Fruit fly (Drosophila melanogaster): ENCODE measurements around the gene CG34280.

Gene CG34280

dm6 chr3R:17394318-17395188 lies 9.0 kb downstream of the CG34280 start, which contains the start of gene CREG (continued):
- no peak for TF ChIP-seq CG4282 (GFP tag; optimal IDR thresholded peaks at IDR 0.05)
- TF ChIP-seq CG4854 (GFP tag; optimal IDR thresholded peaks at IDR 0.05), result no peak
- no peak for TF ChIP-seq MTF-1 (GFP tag; optimal IDR thresholded peaks at IDR 0.05; ENCODE audit: borderline replicate concordance)
- TF ChIP-seq twi (tag; optimal IDR thresholded peaks at IDR 0.05), result peak; percentile 52
- no peak for TF ChIP-seq Doc2 (GFP tag; IDR thresholded peaks at IDR 0.05)
- TF ChIP-seq kay (GFP tag; optimal IDR thresholded peaks at IDR 0.05), result no peak
- no peak for TF ChIP-seq tx (GFP tag; optimal IDR thresholded peaks at IDR 0.05)
- no peak for TF ChIP-seq fd102C (GFP tag; optimal IDR thresholded peaks at IDR 0.05)
- TF ChIP-seq CG6254 (GFP tag; optimal IDR thresholded peaks at IDR 0.05), result no peak
- no peak for TF ChIP-seq stwl (tag; optimal IDR thresholded peaks at IDR 0.05)
- TF ChIP-seq exex (tag; optimal IDR thresholded peaks at IDR 0.05), result no peak
- TF ChIP-seq NC2α (GFP tag; optimal IDR thresholded peaks at IDR 0.05), result no peak
- TF ChIP-seq esg (GFP tag; conservative IDR thresholded peaks at IDR 0.05), result no peak
- TF ChIP-seq CG8089 (GFP tag; optimal IDR thresholded peaks at IDR 0.05), result no peak
- no peak for TF ChIP-seq bowl (GFP tag; IDR thresholded peaks at IDR 0.05)
- no peak for TF ChIP-seq CG10321 (GFP tag; IDR thresholded peaks at IDR 0.05)
- TF ChIP-seq CG14014 (GFP tag; IDR thresholded peaks at IDR 0.05), result no peak
- TF ChIP-seq CG34376 (GFP tag; optimal IDR thresholded peaks at IDR 0.05), result no peak
- TF ChIP-seq wdn (GFP tag; IDR thresholded peaks at IDR 0.05), result no peak
- TF ChIP-seq nerfin-2 (GFP tag; IDR thresholded peaks at IDR 0.05; ENCODE audit: partially characterized antibody), result no peak
- no peak for TF ChIP-seq CG1832 (GFP tag; optimal IDR thresholded peaks at IDR 0.05)
- TF ChIP-seq croc (GFP tag; conservative IDR thresholded peaks at IDR 0.05), result no peak
- no peak for TF ChIP-seq CG34224 (GFP tag; IDR thresholded peaks at IDR 0.05; ENCODE audit: partially characterized antibody)
- TF ChIP-seq kah (GFP tag; optimal IDR thresholded peaks at IDR 0.05), result no peak
- TF ChIP-seq CG6813 (GFP tag; optimal IDR thresholded peaks at IDR 0.05), result no peak
- peak; percentile 15 for TF ChIP-seq BtbVII (GFP tag; optimal IDR thresholded peaks at IDR 0.05)
- TF ChIP-seq fru (optimal IDR thresholded peaks at IDR 0.05), result no peak
- no peak for TF ChIP-seq unc-4 (GFP tag; IDR thresholded peaks at IDR 0.05; ENCODE audit: partially characterized antibody)
- no peak for TF ChIP-seq CG7271 (tag; optimal IDR thresholded peaks at IDR 0.05)
- no peak for TF ChIP-seq ERR (GFP tag; optimal IDR thresholded peaks at IDR 0.05)
- TF ChIP-seq ken (GFP tag; IDR thresholded peaks at IDR 0.05), result no peak
- TF ChIP-seq ash1 (GFP tag; optimal IDR thresholded peaks at IDR 0.05), result no peak
- TF ChIP-seq CG1647 (GFP tag; optimal IDR thresholded peaks at IDR 0.05), result no peak
- TF ChIP-seq CkIIα-i1 (GFP tag; IDR thresholded peaks at IDR 0.05), result no peak
- TF ChIP-seq CG14050 (GFP tag; IDR thresholded peaks at IDR 0.05), result no peak
- TF ChIP-seq pnt (GFP tag; optimal IDR thresholded peaks at IDR 0.05), result no peak
- TF ChIP-seq zen (tag; optimal IDR thresholded peaks at IDR 0.05), result peak; percentile 90
- no peak for TF ChIP-seq CG3847 (GFP tag; IDR thresholded peaks at IDR 0.05)
- TF ChIP-seq CG13123 (GFP tag; optimal IDR thresholded peaks at IDR 0.05), result no peak
- TF ChIP-seq lilli (GFP tag; optimal IDR thresholded peaks at IDR 0.05), result peak; percentile 17
- TF ChIP-seq CG1529 (GFP tag; optimal IDR thresholded peaks at IDR 0.05), result no peak
- TF ChIP-seq sens-2 (GFP tag; IDR thresholded peaks at IDR 0.05), result no peak
- no peak for TF ChIP-seq fu2 (GFP tag; optimal IDR thresholded peaks at IDR 0.05)
- no peak for TF ChIP-seq CG10565 (GFP tag; optimal IDR thresholded peaks at IDR 0.05)
- TF ChIP-seq crc (GFP tag; optimal IDR thresholded peaks at IDR 0.05), result no peak
- TF ChIP-seq dm (GFP tag; optimal IDR thresholded peaks at IDR 0.05), result no peak
- no peak for TF ChIP-seq CG3281 (GFP tag; optimal IDR thresholded peaks at IDR 0.05)
- 0 out of 3 replicates have a peak, but pooled peaks have one; percentile 38 for TF ChIP-seq zfh1 (GFP tag; IDR thresholded peaks at IDR 0.05)
- no peak for TF ChIP-seq CG6791 (GFP tag; IDR thresholded peaks at IDR 0.05; ENCODE audit: partially characterized antibody)
- no peak for TF ChIP-seq br (optimal IDR thresholded peaks at IDR 0.05)
- TF ChIP-seq jing (GFP tag; optimal IDR thresholded peaks at IDR 0.05), result no peak
